Worm (Caenorhabditis elegans): ENCODE data around the gene C05E4.12.

C05E4.12 gene

DNA sequence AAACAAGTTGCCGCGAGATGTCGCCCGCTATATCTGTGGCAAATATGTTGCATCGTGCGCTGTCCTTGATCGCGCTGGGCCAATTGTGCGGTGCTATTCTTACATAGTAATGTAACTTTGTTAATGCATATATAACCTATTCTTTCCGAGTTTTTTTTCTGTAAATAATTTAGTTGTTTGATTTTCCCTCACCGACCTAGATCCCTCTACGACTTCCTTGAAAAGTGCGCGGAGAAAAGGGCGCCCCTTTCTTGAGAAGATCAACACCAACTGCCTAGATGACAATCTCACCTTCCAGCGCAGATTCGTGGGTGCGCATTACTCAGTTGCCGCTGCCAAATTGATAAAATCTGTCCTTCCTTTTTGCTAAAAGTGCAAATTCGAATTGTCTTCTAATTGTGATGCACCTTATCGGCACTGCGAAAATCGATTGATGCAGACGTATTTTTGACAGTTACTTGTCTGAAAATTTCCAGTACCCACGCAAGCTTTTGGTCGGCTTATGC, 39.8 kb upstream of the C05E4.12 start (continued):
- TF ChIP-seq ztf-18 (tag; optimal IDR thresholded peaks at IDR 0.05) (no peak), mxl-1 (tag; optimal IDR thresholded peaks at IDR 0.05) (no peak)

DNA sequence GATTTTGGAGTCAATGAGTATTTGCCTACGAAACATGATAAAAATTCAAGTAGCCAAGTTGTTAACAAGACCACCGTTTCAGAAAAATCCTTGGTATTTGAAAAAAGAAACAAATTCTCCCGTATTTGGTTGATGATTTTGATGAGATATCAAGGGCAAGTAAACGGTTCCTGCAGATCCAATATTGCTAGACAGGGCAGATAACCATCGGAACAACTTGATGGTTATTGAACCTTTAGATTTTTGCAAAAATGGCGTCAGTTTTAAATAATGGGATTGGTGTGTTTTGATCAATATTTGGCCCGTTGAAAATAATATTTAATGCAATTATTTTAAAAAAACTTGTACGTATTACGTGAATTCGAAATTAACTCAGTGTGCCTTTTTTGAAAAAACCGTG, 38.5 kb upstream of the C05E4.12 start:
- TF ChIP-seq ztf-6 (GFP tag; IDR thresholded peaks at IDR 0.05), result no peak
- TF ChIP-seq hlh-26 (GFP tag; conservative IDR thresholded peaks at IDR 0.05), result no peak
- TF ChIP-seq K11D2.4 (GFP tag; IDR thresholded peaks at IDR 0.05), result no peak

DNA sequence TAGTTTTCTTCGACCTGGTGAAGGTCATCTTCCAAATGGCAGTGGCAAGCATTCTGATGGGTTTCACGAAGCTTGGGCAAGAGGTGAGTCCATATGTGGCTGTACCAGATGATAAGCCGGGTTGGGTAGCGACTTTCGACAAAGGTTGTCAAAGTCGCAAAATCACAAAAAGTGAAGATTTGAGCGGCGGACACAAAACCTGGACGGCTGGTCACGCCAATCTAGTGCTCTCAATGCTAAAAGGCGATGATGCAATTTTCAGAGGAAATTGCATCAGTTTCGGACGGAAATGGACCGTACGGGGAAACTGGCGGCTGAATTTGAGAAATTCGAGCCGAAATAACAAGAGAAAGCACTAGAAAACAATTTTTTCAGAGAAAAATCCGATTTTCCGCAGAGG, 35.5 kb upstream of the C05E4.12 start:
- peak; percentile 3 for TF ChIP-seq snpc-1.1 (tag; optimal IDR thresholded peaks at IDR 0.05; ENCODE audit: insufficient read depth)
- TF ChIP-seq snpc-4 (GFP tag; optimal IDR thresholded peaks at IDR 0.05), result no peak
- TF ChIP-seq snpc-4 (tag; optimal IDR thresholded peaks at IDR 0.05), result peak in 3 of 4 experiments; percentile 37 to 82 (median 78)
- no peak for TF ChIP-seq nfyb-1 (GFP tag; IDR thresholded peaks at IDR 0.05)

DNA sequence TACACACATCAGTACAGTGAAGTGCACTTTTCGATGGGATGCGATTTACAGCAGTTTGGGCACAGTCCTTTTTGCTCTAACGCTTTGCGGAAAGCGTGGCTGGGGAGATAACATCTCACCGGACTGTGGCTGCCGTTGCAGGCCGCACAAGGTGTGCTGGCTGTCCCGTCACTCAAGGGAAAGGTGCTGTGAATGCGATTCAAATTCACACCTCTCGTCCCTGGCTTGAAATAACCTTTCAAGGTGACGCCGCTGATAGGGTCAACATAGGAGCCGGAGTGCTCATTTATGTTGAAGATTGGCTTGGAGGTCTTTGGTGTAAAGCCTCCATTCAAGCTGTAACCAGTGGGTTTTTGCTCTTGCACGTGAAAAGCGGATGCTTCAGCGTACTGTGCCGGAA, 32.3 kb upstream of the C05E4.12 start:
- TF ChIP-seq nhr-90 (tag; optimal IDR thresholded peaks at IDR 0.05), result no peak
- TF ChIP-seq mes-4 (tag; optimal IDR thresholded peaks at IDR 0.05), result no peak
- TF ChIP-seq ceh-58 (GFP tag; IDR thresholded peaks at IDR 0.05), result 0 out of 2 replicates have a peak, but pooled peaks have one; percentile 59

DNA sequence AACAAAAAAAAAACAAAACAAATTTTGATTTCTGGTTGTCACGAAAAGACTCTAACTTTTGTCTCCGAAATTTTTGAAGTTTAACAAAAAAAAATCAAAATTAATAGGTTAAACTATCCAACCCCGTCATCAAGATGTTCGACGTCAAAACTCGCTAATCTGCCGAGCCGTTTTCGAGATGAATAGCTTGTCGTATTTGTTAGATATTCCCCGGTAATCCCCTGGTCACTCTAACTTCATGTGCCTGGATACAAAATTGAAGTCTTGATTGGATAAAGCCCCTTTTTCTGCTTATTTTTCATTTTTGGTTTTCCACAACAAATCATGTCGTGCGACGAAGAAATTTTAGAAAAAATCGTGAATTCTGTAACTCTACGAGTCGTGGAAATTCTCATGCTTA, 20.6 kb upstream of the C05E4.12 start, which contains the start of gene srab-16:
srab-16 (plus strand) TSS at position 301 of the 400 bp plus-strand sequence.
- TF ChIP-seq cebp-1 (GFP tag; IDR thresholded peaks at IDR 0.05) (no peak), cebp-1 (tag; optimal IDR thresholded peaks at IDR 0.05) (no peak), ama-1 (optimal IDR thresholded peaks at IDR 0.05) (no peak), ama-1 (GFP tag; optimal IDR thresholded peaks at IDR 0.05) (no peak), ceh-40 (GFP tag; IDR thresholded peaks at IDR 0.05) (no peak), Y95B8A.8 (GFP tag; IDR thresholded peaks at IDR 0.05) (no peak), him-1 (tag; optimal IDR thresholded peaks at IDR 0.05) (no peak), chd-7 (tag; optimal IDR thresholded peaks at IDR 0.05) (no peak), tbx-9 (tag; optimal IDR thresholded peaks at IDR 0.05; ENCODE audit: borderline replicate concordance) (no peak), ZK185.1 (tag; optimal IDR thresholded peaks at IDR 0.05; ENCODE audit: poor library complexity, severe bottlenecking) (no peak), pha-4 (tag; optimal IDR thresholded peaks at IDR 0.05) (no peak), F49E8.2 (tag; optimal IDR thresholded peaks at IDR 0.05; ENCODE audit: insufficient read depth) (no peak), ceh-79 (tag; optimal IDR thresholded peaks at IDR 0.05) (no peak), tbp1 (GFP tag; optimal IDR thresholded peaks at IDR 0.05) (no peak), rpc-1 (optimal IDR thresholded peaks at IDR 0.05) (no peak), rpc-1 (tag; optimal IDR thresholded peaks at IDR 0.05) (no peak)

DNA sequence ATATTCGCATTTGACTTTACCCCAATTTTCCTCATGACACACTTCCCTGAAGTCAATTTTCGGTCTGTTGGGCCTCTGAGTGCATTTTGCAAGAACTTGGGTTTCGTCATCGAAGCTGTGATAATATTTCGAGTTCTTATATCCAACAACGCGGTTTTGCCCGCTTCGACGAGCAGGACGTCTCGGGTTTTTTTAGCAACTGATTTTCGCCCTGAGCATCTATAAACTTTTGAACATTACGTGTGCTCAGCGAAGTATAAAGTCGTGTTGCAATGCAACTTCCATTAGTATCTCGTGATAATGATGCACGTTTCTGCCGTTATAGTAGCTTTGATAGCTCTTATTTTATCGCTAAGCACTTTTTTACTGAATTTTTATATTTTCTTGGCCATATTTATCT, 18.2 kb upstream of the C05E4.12 start, which contains the start of gene srbc-60:
srbc-60 (plus strand) TSS at position 301 of the 400 bp plus-strand sequence.
- TF ChIP-seq egrh-3 (GFP tag; IDR thresholded peaks at IDR 0.05), result no peak
- TF ChIP-seq unc-130 (GFP tag; optimal IDR thresholded peaks at IDR 0.05), result no peak
- no peak for TF ChIP-seq cebp-2 (GFP tag; IDR thresholded peaks at IDR 0.05)
- TF ChIP-seq dpff-1 (tag; optimal IDR thresholded peaks at IDR 0.05), result no peak
- no peak for TF ChIP-seq let-526 (GFP tag; IDR thresholded peaks at IDR 0.05)
- TF ChIP-seq pha-4 (tag; optimal IDR thresholded peaks at IDR 0.05), result no peak
- TF ChIP-seq B0336.3 (GFP tag; IDR thresholded peaks at IDR 0.05), result no peak
- no peak for TF ChIP-seq snpc-3.4 (tag; optimal IDR thresholded peaks at IDR 0.05)
- TF ChIP-seq lag-1 (GFP tag; IDR thresholded peaks at IDR 0.05), result no peak
- no peak for TF ChIP-seq Y95B8A.8 (GFP tag; IDR thresholded peaks at IDR 0.05)
- TF ChIP-seq atf-7 (tag; optimal IDR thresholded peaks at IDR 0.05), result no peak
- no peak for TF ChIP-seq T07F8.4 (tag; optimal IDR thresholded peaks at IDR 0.05)
- no peak for TF ChIP-seq nhr-27 (tag; optimal IDR thresholded peaks at IDR 0.05)
- TF ChIP-seq egl-44 (GFP tag; IDR thresholded peaks at IDR 0.05), result no peak
- TF ChIP-seq mes-4 (tag; optimal IDR thresholded peaks at IDR 0.05), result no peak
- TF ChIP-seq athp-1 (tag; optimal IDR thresholded peaks at IDR 0.05), result no peak
- no peak for TF ChIP-seq repo-1 (tag; optimal IDR thresholded peaks at IDR 0.05)
- TF ChIP-seq ets-4 (GFP tag; optimal IDR thresholded peaks at IDR 0.05), result no peak
- TF ChIP-seq ceh-58 (GFP tag; IDR thresholded peaks at IDR 0.05), result no peak
